Worm (Caenorhabditis elegans): Measurements from ENCODE around the gene cng-3.

The cng-3 gene

ce11 chrIV:9444417-9445026 lies 36.3 kb downstream of the cng-3 start (continued):
- TF ChIP-seq lsy-2 (tag; optimal IDR thresholded peaks at IDR 0.05) (peak; percentile 84 to 92), mab-5 (tag; optimal IDR thresholded peaks at IDR 0.05) (peak; percentile 72)

ce11 chrIV:9443940-9444339 lies 36.9 kb downstream of the cng-3 start, which contains the start of gene F38E11.9:
Gene F38E11.9, minus strand, starts transcription at chrIV:9444040.
- TF ChIP-seq nhr-129 (tag; optimal IDR thresholded peaks at IDR 0.05) (no peak), sma-3 (GFP tag; optimal IDR thresholded peaks at IDR 0.05) (no peak), fos-1 (tag; optimal IDR thresholded peaks at IDR 0.05) (no peak), mdl-1 (tag; optimal IDR thresholded peaks at IDR 0.05) (no peak), lsy-2 (tag; optimal IDR thresholded peaks at IDR 0.05) (no peak), ZK546.5 (tag; optimal IDR thresholded peaks at IDR 0.05) (no peak), mbf-1 (tag; optimal IDR thresholded peaks at IDR 0.05) (no peak), nhr-25 (tag; optimal IDR thresholded peaks at IDR 0.05) (no peak), ama-1 (optimal IDR thresholded peaks at IDR 0.05) (no peak), ceh-82 (tag; optimal IDR thresholded peaks at IDR 0.05) (no peak), ztf-4 (tag; optimal IDR thresholded peaks at IDR 0.05) (no peak), nhr-6 (tag; optimal IDR thresholded peaks at IDR 0.05) (no peak), crh-2 (tag; optimal IDR thresholded peaks at IDR 0.05) (no peak), peb-1 (tag; optimal IDR thresholded peaks at IDR 0.05) (no peak), ztf-1 (GFP tag; conservative IDR thresholded peaks at IDR 0.05) (no peak)

- TF ChIP-seq egl-27 (tag; optimal IDR thresholded peaks at IDR 0.05): peak; percentile 11
- TF ChIP-seq blmp-1 (tag; optimal IDR thresholded peaks at IDR 0.05; ENCODE audit: insufficient read depth): peak; percentile 61
- TF ChIP-seq nhr-10 (tag; optimal IDR thresholded peaks at IDR 0.05): peak; percentile 3
- TF ChIP-seq nhr-25 (tag; optimal IDR thresholded peaks at IDR 0.05): peak; percentile 17
- TF ChIP-seq unc-39 (tag; optimal IDR thresholded peaks at IDR 0.05): no peak
- peak; percentile 65 for TF ChIP-seq nhr-129 (tag; optimal IDR thresholded peaks at IDR 0.05)
- no peak for TF ChIP-seq Y55F3AM.14 (GFP tag; optimal IDR thresholded peaks at IDR 0.05)
- TF ChIP-seq gmeb-1 (tag; optimal IDR thresholded peaks at IDR 0.05): peak; percentile 59
- no peak for TF ChIP-seq aly-2 (tag; optimal IDR thresholded peaks at IDR 0.05)
- TF ChIP-seq alr-1 (tag; optimal IDR thresholded peaks at IDR 0.05): no peak
- TF ChIP-seq crh-2 (tag; optimal IDR thresholded peaks at IDR 0.05): peak; percentile 97
- peak; percentile 82 for TF ChIP-seq ceh-16 (tag; optimal IDR thresholded peaks at IDR 0.05)
- TF ChIP-seq elt-3 (tag; optimal IDR thresholded peaks at IDR 0.05): no peak
- TF ChIP-seq F13H6.1 (tag; optimal IDR thresholded peaks at IDR 0.05): peak; percentile 58
- peak; percentile 35 for TF ChIP-seq ama-1 (optimal IDR thresholded peaks at IDR 0.05)
- no peak for TF ChIP-seq dmd-4 (tag; optimal IDR thresholded peaks at IDR 0.05)
- peak; percentile 64 for TF ChIP-seq elt-1 (tag; optimal IDR thresholded peaks at IDR 0.05)
- peak; percentile 82 for TF ChIP-seq nhr-6 (tag; optimal IDR thresholded peaks at IDR 0.05)
- TF ChIP-seq mdl-1 (tag; optimal IDR thresholded peaks at IDR 0.05): peak; percentile 72 to 87
- peak; percentile 89 for TF ChIP-seq sma-3 (GFP tag; optimal IDR thresholded peaks at IDR 0.05)
- TF ChIP-seq lsy-2 (tag; optimal IDR thresholded peaks at IDR 0.05): peak in 1 of 2 experiments; percentile 56
- peak; percentile 41 for TF ChIP-seq lin-13 (GFP tag; optimal IDR thresholded peaks at IDR 0.05)
- peak; percentile 62 for TF ChIP-seq sem-4 (tag; optimal IDR thresholded peaks at IDR 0.05)
- peak; percentile 94 for TF ChIP-seq sma-9 (GFP tag; optimal IDR thresholded peaks at IDR 0.05)
- TF ChIP-seq sma-9 (tag; optimal IDR thresholded peaks at IDR 0.05): no peak
- no peak for TF ChIP-seq nhr-23 (tag; optimal IDR thresholded peaks at IDR 0.05)
- TF ChIP-seq nhr-21 (tag; optimal IDR thresholded peaks at IDR 0.05): peak; percentile 88
- TF ChIP-seq skn-1 (tag; optimal IDR thresholded peaks at IDR 0.05): peak; percentile 74
- no peak for TF ChIP-seq nhr-237 (tag; optimal IDR thresholded peaks at IDR 0.05)
- peak; percentile 39 for TF ChIP-seq fos-1 (tag; optimal IDR thresholded peaks at IDR 0.05)
Observed at ce11 chrIV:9442106-9442532, 38.7 kb downstream of the cng-3 start.

ce11 chrIV:9441391-9441790 lies 39.4 kb downstream of the cng-3 start:
- TF ChIP-seq blmp-1 (tag; optimal IDR thresholded peaks at IDR 0.05; ENCODE audit: insufficient read depth): peak; percentile 41
- TF ChIP-seq peb-1 (tag; optimal IDR thresholded peaks at IDR 0.05): no peak
- TF ChIP-seq sma-9 (GFP tag; optimal IDR thresholded peaks at IDR 0.05): peak; percentile 12
- no peak for TF ChIP-seq sma-9 (tag; optimal IDR thresholded peaks at IDR 0.05)
- peak; percentile 8 for TF ChIP-seq crh-2 (tag; optimal IDR thresholded peaks at IDR 0.05)
